Worm (Caenorhabditis elegans): Measurements from ENCODE around the gene fbxa-164.
"Not testable (repeated sequence)": the region's sequence is repeated elsewhere in the genome, so short reads cannot be mapped to it uniquely, and the experiment has no call there.

DNA sequence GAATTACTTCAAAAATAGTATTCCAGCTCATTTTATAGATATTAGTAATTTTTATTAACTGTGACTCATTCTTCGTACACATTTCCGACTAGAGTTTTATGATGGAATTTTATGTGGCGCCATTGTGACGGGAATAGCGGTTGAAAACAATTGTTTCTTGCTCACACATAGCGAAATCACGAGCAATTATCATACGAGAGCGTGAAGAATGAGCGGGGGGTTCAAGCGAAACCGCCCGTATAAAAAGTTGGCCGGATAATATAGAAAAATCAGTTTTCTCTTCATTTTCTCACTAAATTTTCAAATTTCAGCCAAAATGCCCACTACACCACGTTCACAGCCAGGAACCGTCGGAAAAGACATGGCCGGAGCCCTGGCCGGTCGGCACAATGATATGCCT, 19.6 kb upstream of the fbxa-164 start, which contains the start of gene C08E3.1:
- not testable (repeated sequence) for TF ChIP-seq ceh-82 (tag; optimal IDR thresholded peaks at IDR 0.05); F16B12.6 (tag; optimal IDR thresholded peaks at IDR 0.05); sox-4 (tag; optimal IDR thresholded peaks at IDR 0.05); jun-1 (tag; optimal IDR thresholded peaks at IDR 0.05); nhr-90 (tag; optimal IDR thresholded peaks at IDR 0.05; ENCODE audit: poor library complexity); lin-13 (GFP tag; optimal IDR thresholded peaks at IDR 0.05); pqm-1 (tag; optimal IDR thresholded peaks at IDR 0.05)

Measured in whole organism, L1 larva.